Worm (Caenorhabditis elegans): ENCODE results near the gene F32D8.2.

ce11 chrV:10888153-10888552, 4.6 kb downstream of the F32D8.2 start:
- no peak for TF ChIP-seq unc-42 (tag; optimal IDR thresholded peaks at IDR 0.05)
- no peak for TF ChIP-seq ref-2 (tag; optimal IDR thresholded peaks at IDR 0.05)
- TF ChIP-seq sdc-2 (tag; optimal IDR thresholded peaks at IDR 0.05) = no peak
- TF ChIP-seq ceh-22 (tag; optimal IDR thresholded peaks at IDR 0.05) = no peak
- no peak for TF ChIP-seq pha-4 (tag; optimal IDR thresholded peaks at IDR 0.05)
- no peak for TF ChIP-seq fkh-6 (tag; optimal IDR thresholded peaks at IDR 0.05)
- TF ChIP-seq ceh-18 (tag; optimal IDR thresholded peaks at IDR 0.05) = no peak
- TF ChIP-seq syd-9 (tag; optimal IDR thresholded peaks at IDR 0.05) = no peak
- TF ChIP-seq sox-2 (GFP tag; IDR thresholded peaks at IDR 0.05) = no peak
- TF ChIP-seq nhr-11 (tag; optimal IDR thresholded peaks at IDR 0.05) = no peak
- no peak for TF ChIP-seq unc-3 (GFP tag; conservative IDR thresholded peaks at IDR 0.05)
- TF ChIP-seq unc-3 (tag; optimal IDR thresholded peaks at IDR 0.05) = no peak
